Fruit fly (Drosophila melanogaster) whole organism, embryonic: ENCODE results near the gene slmb.

Source experiments
- Antp ChIP-seq: fragments of 200-800 bp; sonication (Bioruptor generic); optimal IDR thresholded peaks from 3 replicates; lab custom pipeline; 2016; ENCODE audit warnings: missing biosample characterization, missing genetic modification characterization
- CG10209 ChIP-seq: fragments of 200-800 bp; sonication (Bioruptor generic); optimal IDR thresholded peaks from 3 replicates; lab custom pipeline; 2017; ENCODE audit warnings: missing biosample characterization, mild to moderate bottlenecking, missing genetic modification characterization, missing genetic modification reagents
- CG10267 ChIP-seq: fragments of 200-800 bp; sonication (Bioruptor generic); optimal IDR thresholded peaks from 2 replicates; lab custom pipeline; 2018; ENCODE audit warnings: missing biosample characterization, mild to moderate bottlenecking, missing genetic modification characterization, moderate library complexity
- CG11504 ChIP-seq: fragments of 200-800 bp; sonication (Bioruptor generic); optimal IDR thresholded peaks from 3 replicates; lab custom pipeline; 2019; ENCODE audit warnings: missing biosample characterization, mild to moderate bottlenecking, missing genetic modification characterization, moderate library complexity
- CG14710 ChIP-seq: fragments of 200-800 bp; sonication (Bioruptor generic); optimal IDR thresholded peaks from 3 replicates; lab custom pipeline; 2019; ENCODE audit warnings: missing biosample characterization, mild to moderate bottlenecking, missing genetic modification characterization, moderate library complexity
- CG1603 ChIP-seq: fragments of 200-800 bp; sonication (Bioruptor generic); optimal IDR thresholded peaks from 2 replicates; lab custom pipeline; 2019; ENCODE audit warnings: missing biosample characterization, mild to moderate bottlenecking, missing genetic modification characterization, moderate library complexity
- CG16815 ChIP-seq: fragments of 200-800 bp; sonication (Bioruptor generic); optimal IDR thresholded peaks from 3 replicates; lab custom pipeline; 2017; ENCODE audit warnings: missing biosample characterization, mild to moderate bottlenecking, missing genetic modification characterization
- CG17186 ChIP-seq: fragments of 200-800 bp; sonication (Bioruptor generic); optimal IDR thresholded peaks from 3 replicates; lab custom pipeline; 2017; ENCODE audit warnings: missing biosample characterization, missing genetic modification reagents, missing genetic modification characterization
- CG18599 ChIP-seq: fragments of 200-800 bp; sonication (Bioruptor generic); optimal IDR thresholded peaks from 3 replicates; lab custom pipeline; 2017; ENCODE audit warnings: missing biosample characterization, missing genetic modification characterization, mild to moderate bottlenecking, moderate library complexity, missing genetic modification reagents
- CG2120 ChIP-seq: fragments of 200-800 bp; sonication (Bioruptor generic); optimal IDR thresholded peaks from 3 replicates; lab custom pipeline; 2016; ENCODE audit warnings: missing biosample characterization, missing genetic modification characterization
- CG30020 ChIP-seq: fragments of 200-800 bp; optimal IDR thresholded peaks from 2 replicates; lab custom pipeline; 2019; ENCODE audit warnings: missing biosample characterization, mild to moderate bottlenecking, missing genetic modification characterization, moderate library complexity
- CG30431 ChIP-seq: fragments of 200-800 bp; sonication (Bioruptor generic); optimal IDR thresholded peaks from 2 replicates; lab custom pipeline; 2017; ENCODE audit warnings: missing biosample characterization, missing genetic modification characterization
- CG4424 ChIP-seq: fragments of 200-800 bp; sonication (Bioruptor generic); optimal IDR thresholded peaks from 3 replicates; lab custom pipeline; 2016; ENCODE audit warnings: missing biosample characterization, missing genetic modification characterization
- CG6791 ChIP-seq: fragments of 200-800 bp; sonication (Bioruptor generic); IDR thresholded peaks from 3 replicates; pipeline ENCODE4 v1.3.6; 2022; ENCODE audit warnings: missing biosample characterization, missing genetic modification characterization; ENCODE audit not compliant: partially characterized antibody
- CG9817 ChIP-seq: fragments of 200-800 bp; sonication (Bioruptor generic); optimal IDR thresholded peaks from 2 replicates; lab custom pipeline; 2018; ENCODE audit warnings: missing biosample characterization, mild to moderate bottlenecking, missing genetic modification characterization, moderate library complexity
- Dbx ChIP-seq: fragments of 200-800 bp; sonication (Bioruptor generic); IDR thresholded peaks from 3 replicates; pipeline ENCODE4 v1.3.6; 2022; ENCODE audit warnings: missing biosample characterization, missing genetic modification characterization
- Dref ChIP-seq: fragments of 200-800 bp; sonication (Bioruptor generic); IDR thresholded peaks from 2 replicates; pipeline ENCODE4 v1.3.6; 2022; ENCODE audit warnings: missing biosample characterization, missing genetic modification characterization
- Hmr ChIP-seq: fragments of 200-800 bp; sonication (Bioruptor generic); optimal IDR thresholded peaks from 3 replicates; lab custom pipeline; 2017; ENCODE audit warnings: mild to moderate bottlenecking, missing biosample characterization, missing genetic modification reagents, missing genetic modification characterization
- Hr3 ChIP-seq: fragments of 200-800 bp; sonication (Bioruptor generic); optimal IDR thresholded peaks from 3 replicates; lab custom pipeline; 2016; ENCODE audit warnings: missing biosample characterization, missing genetic modification characterization
- NC2β ChIP-seq: fragments of 200-800 bp; sonication (Bioruptor generic); optimal IDR thresholded peaks from 2 replicates; lab custom pipeline; 2016; ENCODE audit warnings: missing biosample characterization, missing genetic modification characterization
- NK7.1 ChIP-seq: fragments of 200-800 bp; sonication (Bioruptor generic); optimal IDR thresholded peaks from 3 replicates; lab custom pipeline; 2016; ENCODE audit warnings: missing biosample characterization, missing genetic modification characterization
- Nf-YA ChIP-seq: fragments of 200-800 bp; sonication (Bioruptor generic); IDR thresholded peaks from 2 replicates; pipeline ENCODE4 v1.3.6; 2022; ENCODE audit warnings: missing biosample characterization, missing genetic modification characterization
- NfI ChIP-seq: fragments of 200-800 bp; sonication (Bioruptor generic); optimal IDR thresholded peaks from 3 replicates; lab custom pipeline; 2018; ENCODE audit warnings: missing biosample characterization, mild to moderate bottlenecking, missing genetic modification characterization, moderate library complexity
- Rfx ChIP-seq: fragments of 200-800 bp; sonication (Bioruptor generic); IDR thresholded peaks from 2 replicates; pipeline ENCODE4 v1.3.6; 2022; ENCODE audit warnings: missing biosample characterization, missing genetic modification characterization
- Side ChIP-seq: fragments of 200-800 bp; sonication (Bioruptor generic); optimal IDR thresholded peaks from 2 replicates; lab custom pipeline; 2016; ENCODE audit warnings: missing biosample characterization, missing genetic modification characterization
- Six4 ChIP-seq: fragments of 200-800 bp; sonication (Bioruptor generic); optimal IDR thresholded peaks from 2 replicates; lab custom pipeline; 2016; ENCODE audit warnings: missing biosample characterization, missing genetic modification characterization
- Sox102F ChIP-seq: fragments of 200-800 bp; sonication (Bioruptor generic); optimal IDR thresholded peaks from 2 replicates; lab custom pipeline; 2018; ENCODE audit warnings: missing biosample characterization, mild to moderate bottlenecking, missing genetic modification characterization, moderate library complexity
- Xrp1 ChIP-seq: fragments of 200-800 bp; sonication (Bioruptor generic); IDR thresholded peaks from 2 replicates; pipeline ENCODE4 v1.3.6; 2022; ENCODE audit warnings: missing biosample characterization, missing genetic modification characterization
- amos ChIP-seq: fragments of 200-800 bp; sonication (Bioruptor generic); IDR thresholded peaks from 2 replicates; pipeline ENCODE4 v1.3.6; 2022; ENCODE audit warnings: missing biosample characterization, missing genetic modification characterization; ENCODE audit not compliant: partially characterized antibody
- chinmo ChIP-seq: fragments of 200-800 bp; sonication (Bioruptor generic); IDR thresholded peaks from 4 replicates; pipeline ENCODE4 v1.3.6; 2022; ENCODE audit warnings: missing biosample characterization, missing genetic modification characterization; ENCODE audit not compliant: partially characterized antibody
- dm ChIP-seq: fragments of 200-800 bp; sonication (Bioruptor generic); optimal IDR thresholded peaks from 3 replicates; lab custom pipeline; 2016; ENCODE audit warnings: missing biosample characterization, missing genetic modification characterization
- dmrt11E ChIP-seq: fragments of 200-800 bp; sonication (Bioruptor generic); optimal IDR thresholded peaks from 3 replicates; lab custom pipeline; 2018; ENCODE audit warnings: missing biosample characterization, mild to moderate bottlenecking, missing genetic modification characterization, moderate library complexity
- ftz-f1 ChIP-seq: fragments of 200-800 bp; sonication (Bioruptor generic); optimal IDR thresholded peaks from 2 replicates; lab custom pipeline; 2016; ENCODE audit warnings: missing biosample characterization, missing genetic modification characterization
- gem ChIP-seq: fragments of 200-800 bp; sonication (Bioruptor generic); optimal IDR thresholded peaks from 2 replicates; lab custom pipeline; 2019; ENCODE audit warnings: missing biosample characterization, mild to moderate bottlenecking, missing genetic modification characterization, moderate library complexity
- gfzf ChIP-seq: fragments of 200-800 bp; sonication (Bioruptor generic); optimal IDR thresholded peaks from 2 replicates; lab custom pipeline; 2016; ENCODE audit warnings: missing biosample characterization, mild to moderate bottlenecking, missing genetic modification characterization, moderate library complexity
- hb ChIP-seq: fragments of 200-800 bp; sonication (Bioruptor generic); IDR thresholded peaks from 3 replicates; pipeline ENCODE4 v1.3.6; 2022; ENCODE audit warnings: missing biosample characterization, missing genetic modification characterization; ENCODE audit not compliant: partially characterized antibody
- insv ChIP-seq, 2 experiments: fragments of 200-800 bp; sonication (Bioruptor generic); optimal IDR thresholded peaks; 3 replicates each; lab custom pipeline; 2016 to 2018; ENCODE audit warnings: missing biosample characterization in 2 of 2, missing genetic modification characterization in 2 of 2
- jumu ChIP-seq: fragments of 200-800 bp; sonication (Bioruptor generic); optimal IDR thresholded peaks from 3 replicates; lab custom pipeline; 2016; ENCODE audit warnings: missing biosample characterization, missing genetic modification characterization
- kah ChIP-seq: fragments of 200-800 bp; sonication (Bioruptor generic); optimal IDR thresholded peaks from 2 replicates; lab custom pipeline; 2018; ENCODE audit warnings: missing biosample characterization, mild to moderate bottlenecking, missing genetic modification characterization
- kni ChIP-seq: fragments of 200-800 bp; sonication (Bioruptor generic); optimal IDR thresholded peaks from 3 replicates; lab custom pipeline; 2017; ENCODE audit warnings: mild to moderate bottlenecking, missing biosample characterization, missing genetic modification reagents, missing genetic modification characterization
- luna ChIP-seq: fragments of 200-800 bp; sonication (Bioruptor generic); optimal IDR thresholded peaks from 2 replicates; lab custom pipeline; 2016; ENCODE audit warnings: missing biosample characterization, missing genetic modification characterization
- p53 ChIP-seq: fragments of 200-800 bp; sonication (Bioruptor generic); optimal IDR thresholded peaks from 2 replicates; lab custom pipeline; 2016; ENCODE audit warnings: missing biosample characterization, missing genetic modification characterization
- prd ChIP-seq, 3 experiments: fragments of >200 bp in 2 of 3; fragments of 200-800 bp in 1 of 3; sonication (Bioruptor generic) in 1 of 3; optimal IDR thresholded peaks in 2 of 3; IDR thresholded peaks in 1 of 3; 2 replicates in 2 of 3; 3 replicates in 1 of 3; pipeline versions ENCODE4 v1.3.6 to Lab custom; 2017 to 2022; ENCODE audit warnings: missing biosample characterization in 1 of 3, missing genetic modification characterization in 1 of 3
- pzg ChIP-seq: fragments of 200-800 bp; sonication (Bioruptor generic); optimal IDR thresholded peaks from 3 replicates; lab custom pipeline; 2018; ENCODE audit warnings: missing biosample characterization, mild to moderate bottlenecking, missing genetic modification characterization, moderate library complexity
- sens ChIP-seq: fragments of 200-800 bp; sonication (Bioruptor generic); peaks from one replicate; lab custom pipeline; 2016; ENCODE audit warnings: missing biosample characterization, missing genetic modification characterization
- shn ChIP-seq: fragments of 200-800 bp; sonication (Bioruptor generic); optimal IDR thresholded peaks from 3 replicates; lab custom pipeline; 2016; ENCODE audit warnings: missing biosample characterization, missing genetic modification characterization
- slbo ChIP-seq: fragments of 200-800 bp; sonication (Bioruptor generic); IDR thresholded peaks from 2 replicates; pipeline ENCODE4 v1.3.6; 2022; ENCODE audit warnings: missing biosample characterization, missing genetic modification characterization
- vvl ChIP-seq: fragments of 200-800 bp; sonication (Bioruptor generic); IDR thresholded peaks from 2 replicates; pipeline ENCODE4 v1.3.6; 2022; ENCODE audit warnings: missing biosample characterization, missing genetic modification characterization
- zen2 ChIP-seq: fragments of 200-800 bp; sonication (Bioruptor generic); IDR thresholded peaks from 3 replicates; pipeline ENCODE4 v1.3.6; 2022; ENCODE audit warnings: missing biosample characterization, missing genetic modification characterization; ENCODE audit not compliant: partially characterized antibody

Gene slmb

DNA sequence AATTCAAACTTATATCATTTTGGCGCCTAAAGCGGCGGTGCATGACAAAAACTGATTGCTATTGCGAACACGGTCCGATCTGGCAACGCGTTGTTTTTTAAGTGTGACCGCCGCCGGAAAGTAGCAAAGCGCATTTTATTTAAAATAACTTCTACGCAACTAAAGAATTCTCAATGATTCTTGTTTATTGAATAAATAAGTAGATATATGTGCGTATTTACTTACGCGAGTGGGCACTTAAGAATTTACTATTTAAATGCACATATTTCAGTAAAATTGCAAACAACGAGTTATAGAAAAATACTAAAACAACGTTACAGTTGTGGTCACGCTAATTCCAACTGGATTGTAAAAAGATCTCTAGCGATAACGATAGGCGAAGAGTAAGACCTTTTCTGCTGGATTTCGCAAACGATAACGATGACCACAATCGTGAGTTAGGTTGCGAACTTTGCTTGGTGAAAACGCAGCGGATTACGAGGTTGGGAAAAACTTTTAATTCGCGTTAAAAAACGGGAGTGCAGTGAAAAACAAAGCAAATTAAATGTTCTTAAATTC is 28.7 kb upstream of the slmb start (continued):
- TF ChIP-seq shn (GFP tag; lab: Kevin White, UChicago), result no peak
- TF ChIP-seq Antp (GFP tag; lab: Kevin White, UChicago), result no peak
- no peak for TF ChIP-seq Sox102F (GFP tag; lab: Kevin White, UChicago)
- TF ChIP-seq amos (GFP tag; lab: Robert Waterston, UW), result no peak; the same call in 1 of the 2 replicates
- TF ChIP-seq CG10209 (GFP tag; lab: Kevin White, UChicago), result no peak
- no peak for TF ChIP-seq dm
- TF ChIP-seq Dbx, result no peak
- no peak for TF ChIP-seq luna (GFP tag; lab: Kevin White, UChicago)
- peak; percentile 3 for TF ChIP-seq NC2β (GFP tag; lab: Kevin White, UChicago)
- 0 out of 2 replicates have a peak, but pooled peaks have one; percentile 7 for TF ChIP-seq vvl (GFP tag; lab: Robert Waterston, UW)
- 0 out of 2 replicates have a peak, but pooled peaks have one; percentile 9 for TF ChIP-seq slbo (GFP tag; lab: Robert Waterston, UW)
- peak; percentile 61 for TF ChIP-seq Hmr (GFP tag; lab: Kevin White, UChicago)
- TF ChIP-seq CG10267 (tag; lab: Kevin White, UChicago), result peak; percentile 49
- no peak for TF ChIP-seq kah
- peak; percentile 39; the same call in 1 of the 3 replicates for TF ChIP-seq zen2 (GFP tag; lab: Robert Waterston, UW)
- TF ChIP-seq NK7.1 (GFP tag; lab: Kevin White, UChicago), result no peak
- TF ChIP-seq CG14710 (tag; lab: Kevin White, UChicago), result peak; percentile 68
- TF ChIP-seq Nf-YA (GFP tag; lab: Robert Waterston, UW), result no peak
- no peak for TF ChIP-seq Rfx (GFP tag; lab: Robert Waterston, UW)
- TF ChIP-seq Side, result peak; percentile 1
- no peak for TF ChIP-seq CG9817
- TF ChIP-seq CG17186 (GFP tag; lab: Kevin White, UChicago), result peak; percentile 39
- peak; percentile 65; the same call in 1 of the 3 replicates for TF ChIP-seq hb
- no peak for TF ChIP-seq kni (GFP tag; lab: Kevin White, UChicago)
- no peak for TF ChIP-seq CG4424 (GFP tag; lab: Kevin White, UChicago)
- TF ChIP-seq insv (GFP tag; optimal IDR thresholded peaks at IDR 0.05; lab: Kevin White, UChicago), result peak; percentile 72 to 97
- TF ChIP-seq Dref (GFP tag; lab: Robert Waterston, UW), result peak; percentile 87
- peak; percentile 45 for TF ChIP-seq CG2120
- TF ChIP-seq chinmo (GFP tag; lab: Robert Waterston, UW), result 0 out of 4 replicates have a peak, but pooled peaks have one; percentile 65
- peak; percentile 87 for TF ChIP-seq gfzf (GFP tag; lab: Kevin White, UChicago)
- no peak for TF ChIP-seq p53
- TF ChIP-seq CG30020, result peak; percentile 23
- TF ChIP-seq dmrt11E (tag; lab: Kevin White, UChicago), result no peak
- no peak for TF ChIP-seq NfI
- no peak for TF ChIP-seq CG18599 (GFP tag; lab: Kevin White, UChicago)
- TF ChIP-seq gem (tag; lab: Kevin White, UChicago), result peak; percentile 10
- TF ChIP-seq Six4, result peak; percentile 0
- peak; percentile 85 for TF ChIP-seq pzg (GFP tag; lab: Kevin White, UChicago)
- TF ChIP-seq Hr3 (GFP tag; lab: Kevin White, UChicago), result no peak
- TF ChIP-seq Xrp1 (GFP tag; lab: Robert Waterston, UW), result 0 out of 2 replicates have a peak, but pooled peaks have one; percentile 7
- no peak for TF ChIP-seq ftz-f1 (GFP tag; lab: Kevin White, UChicago)
- peak; percentile 51; the same call in 2 of the 3 replicates for TF ChIP-seq CG6791 (GFP tag; lab: Robert Waterston, UW)
- TF ChIP-seq CG16815 (GFP tag; lab: Kevin White, UChicago), result no peak
- peak; percentile 19 for TF ChIP-seq jumu
- TF ChIP-seq sens (GFP tag; lab: Kevin White, UChicago), result peak; percentile 75
- TF ChIP-seq CG1603 (tag; lab: Kevin White, UChicago), result peak; percentile 22
- no peak for TF ChIP-seq prd (optimal IDR thresholded peaks at IDR 0.05; lab: Kevin White, UChicago)
- TF ChIP-seq prd (GFP tag; IDR thresholded peaks at IDR 0.05; lab: Robert Waterston, UW), result no peak
- TF ChIP-seq CG30431 (GFP tag; lab: Kevin White, UChicago), result no peak
- peak; percentile 26 for TF ChIP-seq CG11504 (tag; lab: Kevin White, UChicago)
